Worm (Caenorhabditis elegans) whole organism, L4 larva: ENCODE measurements around the gene F13B6.1.

Experiments
- D1046.2 ChIP-seq: fragments of 200-800 bp; sonication (Bioruptor generic); IDR thresholded peaks from 2 replicates; pipeline ENCODE4 v1.3.6; 2022; ENCODE audit warnings: missing genetic modification characterization, missing compliant biosample characterization
- F49E8.2 ChIP-seq: sonication (generic microtip); optimal IDR thresholded peaks from 2 replicates; lab custom pipeline; 2016; ENCODE audit warnings: missing compliant biosample characterization, mild to moderate bottlenecking, missing genetic modification characterization, borderline replicate concordance
- T20F7.1 ChIP-seq: fragments of 200-800 bp; sonication (Bioruptor generic); optimal IDR thresholded peaks from 2 replicates; lab custom pipeline; 2018; ENCODE audit warnings: mild to moderate bottlenecking, missing genetic modification characterization, missing compliant biosample characterization
- T26A8.4 ChIP-seq: fragments of 200-800 bp; sonication (Bioruptor generic); IDR thresholded peaks from 2 replicates; pipeline ENCODE4 v1.3.6; 2022; ENCODE audit warnings: missing genetic modification characterization, missing compliant biosample characterization
- Y105C5A.15 ChIP-seq: fragments of 200-800 bp; sonication (Bioruptor generic); IDR thresholded peaks from 2 replicates; pipeline ENCODE4 v1.3.6; 2022; ENCODE audit warnings: missing genetic modification characterization, missing compliant biosample characterization
- Y5F2A.4 ChIP-seq: fragments of 200-800 bp; sonication (Bioruptor generic); optimal IDR thresholded peaks from 2 replicates; lab custom pipeline; 2018; ENCODE audit warnings: mild to moderate bottlenecking, missing genetic modification characterization, missing compliant biosample characterization
- ZK546.5 ChIP-seq, 2 experiments: sonication (generic microtip); optimal IDR thresholded peaks; 2 replicates each; lab custom pipeline; 2017; ENCODE audit warnings: missing biosample characterization in 2 of 2, missing genetic modification characterization in 2 of 2
- aha-1 ChIP-seq: fragments of 150-350 bp; peaks from one replicate; lab custom pipeline; 2014; ENCODE audit warnings: missing biosample characterization, missing genetic modification characterization
- attf-4 ChIP-seq: sonication (generic microtip); optimal IDR thresholded peaks from 3 replicates; lab custom pipeline; 2017; ENCODE audit warnings: missing biosample characterization, missing genetic modification characterization
- ceh-20 ChIP-seq: fragments of 200-800 bp; sonication (Bioruptor generic); IDR thresholded peaks from 2 replicates; pipeline ENCODE4 v1.3.6; 2022; ENCODE audit warnings: missing genetic modification reagents, missing genetic modification characterization, missing compliant biosample characterization
- ceh-28 ChIP-seq: fragments of 150-350 bp; optimal IDR thresholded peaks from 2 replicates; lab custom pipeline; 2014; ENCODE audit warnings: missing biosample characterization, missing genetic modification reagents, missing genetic modification characterization
- ceh-32 ChIP-seq: sonication (generic microtip); optimal IDR thresholded peaks from 2 replicates; lab custom pipeline; 2016; ENCODE audit warnings: mild to moderate bottlenecking, missing genetic modification characterization, missing compliant biosample characterization; ENCODE audit not compliant: poor library complexity
- ceh-44 ChIP-seq: fragments of 200-800 bp; sonication (Bioruptor generic); IDR thresholded peaks from 2 replicates; pipeline ENCODE4 v1.3.6; 2022; ENCODE audit warnings: missing genetic modification reagents, missing genetic modification characterization, missing compliant biosample characterization
- ceh-82 ChIP-seq: sonication (generic microtip); optimal IDR thresholded peaks from 2 replicates; lab custom pipeline; 2017; ENCODE audit warnings: missing biosample characterization, missing genetic modification characterization
- cey-2 ChIP-seq: sonication (generic microtip); optimal IDR thresholded peaks from 3 replicates; lab custom pipeline; 2017; ENCODE audit warnings: missing genetic modification characterization, mild to moderate bottlenecking, missing compliant biosample characterization, antibody characterized with exemption, borderline replicate concordance; ENCODE audit not compliant: insufficient read depth
- daf-12 ChIP-seq: fragments of 150-350 bp; optimal IDR thresholded peaks from 2 replicates; lab custom pipeline; 2014; ENCODE audit warnings: missing biosample characterization, missing genetic modification reagents, missing genetic modification characterization
- daf-16 ChIP-seq, 3 experiments: sonication (generic microtip); optimal IDR thresholded peaks; 2 replicates each; lab custom pipeline; 2016 to 2017; ENCODE audit warnings: missing genetic modification characterization in 3 of 3, missing genetic modification reagents in 3 of 3, mild to moderate bottlenecking in 2 of 3, missing compliant biosample characterization in 2 of 3, missing biosample characterization in 1 of 3, moderate library complexity in 1 of 3
- daf-8 ChIP-seq: fragments of 200-800 bp; sonication (Bioruptor generic); IDR thresholded peaks from 2 replicates; pipeline ENCODE4 v1.3.6; 2022; ENCODE audit warnings: missing genetic modification characterization, missing compliant biosample characterization
- dmd-9 ChIP-seq: fragments of 200-800 bp; sonication (Bioruptor generic); IDR thresholded peaks from 2 replicates; pipeline ENCODE4 v1.3.6; 2022; ENCODE audit warnings: missing genetic modification reagents, missing genetic modification characterization, missing compliant biosample characterization
- duxl-1 ChIP-seq: sonication (generic microtip); optimal IDR thresholded peaks from 2 replicates; lab custom pipeline; 2016; ENCODE audit warnings: mild to moderate bottlenecking, missing genetic modification characterization, moderate library complexity, missing compliant biosample characterization; ENCODE audit not compliant: poor library complexity
- egl-43 ChIP-seq: fragments of 200-800 bp; sonication (Bioruptor generic); IDR thresholded peaks from 2 replicates; pipeline ENCODE4 v1.3.6; 2022; ENCODE audit warnings: missing genetic modification reagents, missing genetic modification characterization, missing compliant biosample characterization
- fkh-10 ChIP-seq: fragments of 150-350 bp; optimal IDR thresholded peaks from 2 replicates; lab custom pipeline; 2014; ENCODE audit warnings: missing biosample characterization, missing genetic modification reagents, missing genetic modification characterization
- hlh-11 ChIP-seq: fragments of 200-800 bp; sonication (Bioruptor generic); optimal IDR thresholded peaks from 2 replicates; lab custom pipeline; 2018; ENCODE audit warnings: mild to moderate bottlenecking, missing genetic modification characterization, missing compliant biosample characterization
- hlh-30 ChIP-seq: sonication (generic microtip); optimal IDR thresholded peaks from 2 replicates; lab custom pipeline; 2017; ENCODE audit warnings: antibody characterized with exemption, mild to moderate bottlenecking, missing genetic modification characterization, missing compliant biosample characterization; ENCODE audit not compliant: insufficient read depth
- lin-29 ChIP-seq: fragments of 200-800 bp; sonication (Bioruptor generic); IDR thresholded peaks from 2 replicates; pipeline ENCODE4 v1.3.6; 2022; ENCODE audit warnings: missing genetic modification reagents, missing genetic modification characterization, missing compliant biosample characterization
- lir-3 ChIP-seq: sonication (generic microtip); optimal IDR thresholded peaks from 2 replicates; lab custom pipeline; 2016; ENCODE audit warnings: mild to moderate bottlenecking, missing genetic modification characterization, missing compliant biosample characterization
- lsy-2 ChIP-seq, 2 experiments: fragments of 150-350 bp in 1 of 2; sonication (generic microtip) in 1 of 2; optimal IDR thresholded peaks; 2 replicates each; lab custom pipeline; 2014 to 2017; ENCODE audit warnings: missing biosample characterization in 2 of 2, missing genetic modification characterization in 2 of 2
- madf-5 ChIP-seq, 2 experiments: fragments of 200-800 bp; sonication (Bioruptor generic); IDR thresholded peaks; 2 replicates each; pipeline ENCODE4 v1.3.6; 2022; ENCODE audit warnings: missing compliant biosample characterization in 2 of 2, missing genetic modification characterization in 2 of 2
- madf-9 ChIP-seq: fragments of 200-800 bp; sonication (Bioruptor generic); conservative IDR thresholded peaks from 2 replicates; pipeline ENCODE4 v1.3.6; 2022; ENCODE audit warnings: missing genetic modification reagents, missing genetic modification characterization, missing compliant biosample characterization
- mdl-1 ChIP-seq, 2 experiments: fragments of 150-350 bp in 1 of 2; sonication (generic microtip) in 1 of 2; optimal IDR thresholded peaks; 2 replicates each; lab custom pipeline; 2014 to 2017; ENCODE audit warnings: missing biosample characterization in 2 of 2, missing genetic modification characterization in 2 of 2
- mdt-29 ChIP-seq: fragments of 200-800 bp; sonication (Bioruptor generic); IDR thresholded peaks from 2 replicates; pipeline ENCODE4 v1.3.6; 2022; ENCODE audit warnings: missing genetic modification reagents, missing genetic modification characterization, missing compliant biosample characterization
- mxl-2 ChIP-seq: fragments of 200-800 bp; sonication (Bioruptor generic); conservative IDR thresholded peaks from 2 replicates; pipeline ENCODE4 v1.3.6; 2022; ENCODE audit warnings: missing genetic modification reagents, missing genetic modification characterization, missing compliant biosample characterization
- nhr-10 ChIP-seq: fragments of 150-350 bp; optimal IDR thresholded peaks from 2 replicates; lab custom pipeline; 2014; ENCODE audit warnings: missing biosample characterization, missing genetic modification characterization
- nhr-28 ChIP-seq: fragments of 150-350 bp; optimal IDR thresholded peaks from 2 replicates; lab custom pipeline; 2014; ENCODE audit warnings: missing biosample characterization, missing genetic modification characterization
- nhr-41 ChIP-seq: fragments of 200-800 bp; sonication (Bioruptor generic); IDR thresholded peaks from 2 replicates; pipeline ENCODE4 v1.3.6; 2022; ENCODE audit warnings: missing genetic modification reagents, missing genetic modification characterization, missing compliant biosample characterization
- nhr-48 ChIP-seq: sonication (generic microtip); optimal IDR thresholded peaks from 2 replicates; lab custom pipeline; 2016; ENCODE audit warnings: mild to moderate bottlenecking, missing genetic modification characterization, missing compliant biosample characterization
- nhr-6 ChIP-seq: fragments of 150-350 bp; optimal IDR thresholded peaks from 2 replicates; lab custom pipeline; 2014; ENCODE audit warnings: missing biosample characterization, missing genetic modification characterization
- pha-4 ChIP-seq, 2 experiments: fragments of 150-350 bp in 1 of 2; fragments of 200-800 bp in 1 of 2; sonication (Bioruptor generic) in 1 of 2; IDR thresholded peaks in 1 of 2; optimal IDR thresholded peaks in 1 of 2; 2 replicates each; pipeline versions ENCODE4 v1.3.6 to Lab custom; 2014 to 2022; ENCODE audit warnings: missing genetic modification characterization in 2 of 2, missing genetic modification reagents in 2 of 2, missing biosample characterization in 1 of 2, missing compliant biosample characterization in 1 of 2
- rbr-2 ChIP-seq: sonication (generic microtip); optimal IDR thresholded peaks from 2 replicates; lab custom pipeline; 2016; ENCODE audit warnings: missing genotype, missing genetic modification characterization, missing compliant biosample characterization
- saeg-2 ChIP-seq: fragments of 200-800 bp; sonication (Bioruptor generic); IDR thresholded peaks from 2 replicates; pipeline ENCODE4 v1.3.6; 2022; ENCODE audit warnings: missing genetic modification reagents, missing genetic modification characterization, missing compliant biosample characterization
- spr-1 ChIP-seq: sonication (generic microtip); optimal IDR thresholded peaks from 2 replicates; lab custom pipeline; 2016; ENCODE audit warnings: mild to moderate bottlenecking, missing genetic modification characterization, missing compliant biosample characterization
- tag-97 ChIP-seq: fragments of 200-800 bp; sonication (Bioruptor generic); IDR thresholded peaks from 2 replicates; pipeline ENCODE4 v1.3.6; 2022; ENCODE audit warnings: missing genetic modification characterization, missing compliant biosample characterization
- tra-1 ChIP-seq: fragments of 200-800 bp; sonication (Bioruptor generic); IDR thresholded peaks from 2 replicates; pipeline ENCODE4 v1.3.6; 2022; ENCODE audit warnings: missing genetic modification reagents, missing genetic modification characterization, missing compliant biosample characterization
- vab-7 ChIP-seq: fragments of 200-800 bp; sonication (Bioruptor generic); IDR thresholded peaks from 2 replicates; pipeline ENCODE4 v1.3.6; 2022; ENCODE audit warnings: missing genetic modification reagents, missing genetic modification characterization, missing compliant biosample characterization
- zfp-2 ChIP-seq: sonication (generic microtip); optimal IDR thresholded peaks from 2 replicates; lab custom pipeline; 2016; ENCODE audit warnings: mild to moderate bottlenecking, missing genetic modification characterization, missing compliant biosample characterization
- zfp-3 ChIP-seq: fragments of 200-800 bp; sonication (Bioruptor generic); conservative IDR thresholded peaks from 2 replicates; pipeline ENCODE4 v1.3.6; 2022; ENCODE audit warnings: missing genetic modification reagents, missing genetic modification characterization, missing compliant biosample characterization
- zip-11 ChIP-seq: fragments of 200-800 bp; sonication (Bioruptor generic); IDR thresholded peaks from 2 replicates; pipeline ENCODE4 v1.3.6; 2022; ENCODE audit warnings: missing genetic modification characterization, missing compliant biosample characterization
- ztf-11 ChIP-seq: fragments of 150-350 bp; optimal IDR thresholded peaks from 2 replicates; lab custom pipeline; 2014; ENCODE audit warnings: missing biosample characterization, missing genetic modification characterization

Gene F13B6.1

DNA sequence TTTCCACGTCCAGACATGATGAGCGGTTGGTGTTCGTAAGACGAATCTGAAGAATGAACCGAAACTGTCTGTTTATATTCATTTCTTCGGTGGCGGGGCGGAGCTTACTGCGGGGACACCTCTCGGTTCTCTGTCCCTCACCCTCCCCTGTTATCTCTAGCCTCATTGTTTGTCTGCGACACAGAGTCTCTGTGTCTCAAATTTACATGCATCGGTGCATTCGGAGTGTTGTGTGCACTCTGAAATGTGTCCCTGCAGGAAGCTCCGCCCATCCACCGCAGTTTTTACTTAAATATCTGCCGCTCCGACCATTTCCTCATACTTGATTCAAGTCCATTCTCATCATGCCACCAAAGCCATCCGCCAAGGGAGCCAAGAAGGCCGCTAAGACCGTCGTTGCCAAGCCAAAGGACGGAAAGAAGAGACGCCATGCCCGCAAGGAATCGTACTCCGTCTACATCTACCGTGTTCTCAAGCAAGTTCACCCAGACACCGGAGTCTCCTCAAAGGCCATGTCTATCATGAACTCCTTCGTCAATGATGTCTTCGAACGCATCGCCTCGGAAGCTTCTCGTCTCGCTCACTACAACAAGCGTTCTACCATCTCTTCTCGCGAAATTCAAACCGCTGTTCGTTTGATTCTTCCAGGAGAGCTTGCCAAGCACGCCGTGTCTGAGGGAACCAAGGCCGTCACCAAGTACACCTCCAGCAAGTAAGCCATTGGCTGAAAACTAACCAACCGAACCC, 30.0 kb downstream of the F13B6.1 start, which contains the start of the genes his-61 and his-62 (continued):
- TF ChIP-seq ztf-11 (tag; lab: Kevin White, UChicago) (no peak), pha-4 (GFP tag; IDR thresholded peaks at IDR 0.05; lab: Robert Waterston, UW) (peak; percentile 66; the same call in 1 of the 2 replicates), pha-4 (tag; optimal IDR thresholded peaks at IDR 0.05; lab: Kevin White, UChicago) (no peak), rbr-2 (tag; lab: Kevin White, UChicago) (peak; percentile 74), madf-5 (GFP tag; IDR thresholded peaks at IDR 0.05; lab: Robert Waterston, UW) (no peak), ceh-28 (tag; lab: Kevin White, UChicago) (no peak), ceh-32 (tag; lab: Kevin White, UChicago) (no peak), tra-1 (GFP tag; lab: Robert Waterston, UW) (0 out of 2 replicates have a peak, but pooled peaks have one; percentile 43), lir-3 (tag; lab: Kevin White, UChicago) (no peak), nhr-28 (tag; lab: Kevin White, UChicago) (peak; percentile 18), mdt-29 (GFP tag; lab: Robert Waterston, UW) (no peak), zfp-2 (tag; lab: Kevin White, UChicago) (no peak), nhr-41 (GFP tag; lab: Robert Waterston, UW) (0 out of 2 replicates have a peak, but pooled peaks have one; percentile 20), mdl-1 (tag; optimal IDR thresholded peaks at IDR 0.05; lab: Kevin White, UChicago) (no peak), vab-7 (GFP tag; lab: Robert Waterston, UW) (peak; percentile 40; the same call in 1 of the 2 replicates), daf-12 (no peak), F49E8.2 (tag; lab: Kevin White, UChicago) (peak; percentile 10), duxl-1 (peak; percentile 52), spr-1 (tag; lab: Kevin White, UChicago) (no peak), mxl-2 (GFP tag; lab: Robert Waterston, UW) (no peak), tag-97 (GFP tag; lab: Robert Waterston, UW) (no peak), aha-1 (tag; lab: Kevin White, UChicago) (peak; percentile 82), daf-8 (no peak), attf-4 (no peak), dmd-9 (no peak), zip-11 (no peak), nhr-48 (tag; lab: Kevin White, UChicago) (peak; percentile 97), nhr-10 (tag; lab: Kevin White, UChicago) (peak; percentile 6), zfp-3 (no peak), lin-29 (no peak), cey-2 (no peak), madf-9 (GFP tag; lab: Robert Waterston, UW) (no peak), ceh-82 (no peak), D1046.2 (GFP tag; lab: Robert Waterston, UW) (0 out of 2 replicates have a peak, but pooled peaks have one; percentile 40), hlh-30 (tag; lab: Kevin White, UChicago) (peak; percentile 11), Y5F2A.4 (GFP tag; lab: Kevin White, UChicago) (no peak), Y105C5A.15 (GFP tag; lab: Robert Waterston, UW) (no peak), egl-43 (GFP tag; lab: Robert Waterston, UW) (peak; percentile 61), ceh-20 (GFP tag; lab: Robert Waterston, UW) (no peak), T26A8.4 (GFP tag; lab: Robert Waterston, UW) (peak; percentile 70), lsy-2 (tag; optimal IDR thresholded peaks at IDR 0.05; lab: Kevin White, UChicago) (peak in 1 of 2 experiments; percentile 79), ZK546.5 (tag; optimal IDR thresholded peaks at IDR 0.05; lab: Kevin White, UChicago) (no peak), fkh-10 (GFP tag; lab: Kevin White, UChicago) (no peak), nhr-6 (peak; percentile 74), T20F7.1 (peak; percentile 67), saeg-2 (GFP tag; lab: Robert Waterston, UW) (0 out of 2 replicates have a peak, but pooled peaks have one; percentile 46), ceh-44 (GFP tag; lab: Robert Waterston, UW) (no peak), hlh-11 (tag; lab: Kevin White, UChicago) (peak; percentile 91), daf-16 (GFP tag; optimal IDR thresholded peaks at IDR 0.05; lab: Kevin White, UChicago) (peak in 1 of 2 experiments; percentile 17), daf-16 (tag; optimal IDR thresholded peaks at IDR 0.05; lab: Kevin White, UChicago) (peak; percentile 87)
